Worm (Caenorhabditis elegans) whole organism, midembryonic: ENCODE results near the gene cct-8.

ENCODE experiments used
- T22C8.4 ChIP-seq: fragments of 200-800 bp; sonication (Bioruptor generic); IDR thresholded peaks from 2 replicates; pipeline ENCODE4 v1.3.6; 2022; ENCODE audit warnings: missing genetic modification characterization, missing compliant biosample characterization
- cog-1 ChIP-seq: sonication (generic microtip); optimal IDR thresholded peaks from 2 replicates; lab custom pipeline; 2016; ENCODE audit warnings: missing genetic modification characterization, missing compliant biosample characterization
- flt-1 ChIP-seq: fragments of 200-800 bp; sonication (Bioruptor generic); IDR thresholded peaks from 2 replicates; pipeline ENCODE4 v1.3.6; 2022; ENCODE audit warnings: missing genetic modification characterization, missing compliant biosample characterization
- klf-2 ChIP-seq: fragments of 200-800 bp; sonication (Bioruptor generic); conservative IDR thresholded peaks from 2 replicates; pipeline ENCODE4 v1.3.6; 2022; ENCODE audit warnings: missing genetic modification reagents, missing genetic modification characterization, missing compliant biosample characterization
- med-1 ChIP-seq: sonication (generic microtip); optimal IDR thresholded peaks from 2 replicates; lab custom pipeline; 2017; ENCODE audit warnings: missing genetic modification characterization, mild to moderate bottlenecking, missing compliant biosample characterization, antibody characterized with exemption, missing genetic modification reagents; ENCODE audit not compliant: insufficient read depth
- ref-1 ChIP-seq: fragments of 200-800 bp; sonication (Bioruptor generic); conservative IDR thresholded peaks from 2 replicates; pipeline ENCODE4 v1.3.6; 2022; ENCODE audit warnings: missing genetic modification reagents, missing genetic modification characterization, missing compliant biosample characterization
- tab-1 ChIP-seq: fragments of 200-800 bp; sonication (Bioruptor generic); IDR thresholded peaks from 2 replicates; pipeline ENCODE4 v1.3.6; 2022; ENCODE audit warnings: missing genetic modification characterization, missing compliant biosample characterization
- ztf-23 ChIP-seq: fragments of 200-800 bp; sonication (Bioruptor generic); IDR thresholded peaks from 2 replicates; pipeline ENCODE4 v1.3.6; 2022; ENCODE audit warnings: missing genetic modification reagents, missing genetic modification characterization, missing compliant biosample characterization
- ztf-29 ChIP-seq: fragments of 200-800 bp; sonication (Bioruptor generic); IDR thresholded peaks from 2 replicates; pipeline ENCODE4 v1.3.6; 2022; ENCODE audit warnings: missing genetic modification reagents, missing genetic modification characterization, missing compliant biosample characterization

cct-8 gene

DNA sequence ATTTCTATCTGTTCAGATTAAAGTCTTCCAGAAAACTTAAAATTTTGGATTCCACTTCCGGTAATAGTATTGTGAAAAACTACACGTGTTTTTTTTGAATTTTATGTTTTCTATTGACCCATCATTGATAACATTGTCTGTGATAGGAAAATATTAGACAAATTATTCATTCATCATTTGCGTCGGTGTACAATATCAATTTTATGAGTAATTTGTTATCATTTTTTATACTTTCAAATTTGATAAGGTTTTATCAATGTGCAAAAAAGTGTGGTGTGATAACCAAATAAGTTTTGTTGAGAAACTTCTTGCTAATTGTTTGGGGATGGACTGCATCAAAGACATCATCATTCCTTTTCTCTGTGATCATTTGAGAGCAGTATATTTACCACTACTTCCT is 18.2 kb downstream of the cct-8 start:
- TF ChIP-seq tab-1 (GFP tag; lab: Robert Waterston, UW) (no peak), cog-1 (tag; lab: Kevin White, UChicago) (no peak), ref-1 (no peak), med-1 (GFP tag; lab: Kevin White, UChicago) (no peak), ztf-23 (GFP tag; lab: Robert Waterston, UW) (no peak), klf-2 (no peak), T22C8.4 (GFP tag; lab: Robert Waterston, UW) (no peak), ztf-29 (GFP tag; lab: Robert Waterston, UW) (no peak), flt-1 (GFP tag; lab: Robert Waterston, UW) (no peak)

DNA sequence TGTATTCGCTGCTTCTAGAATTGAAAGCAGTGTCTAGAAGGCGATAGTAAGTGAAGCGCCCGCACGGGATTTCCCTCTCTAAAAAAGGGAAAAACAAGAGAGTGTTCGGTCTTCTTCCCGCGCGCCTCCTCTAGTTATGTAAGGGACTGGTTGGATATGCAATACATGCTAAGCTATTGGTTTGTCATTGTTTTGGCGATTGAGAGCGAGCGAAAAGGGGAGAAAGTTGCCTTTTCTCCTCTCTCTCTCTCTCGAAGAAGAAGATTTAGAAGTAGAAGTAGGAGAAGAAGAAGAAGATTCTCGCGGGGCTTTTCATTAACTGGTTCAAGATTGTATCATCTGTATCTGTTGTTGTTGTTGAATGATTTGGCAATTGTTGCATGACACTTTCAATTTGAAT is 19.7 kb downstream of the cct-8 start:
- TF ChIP-seq klf-2, result no peak
- no peak for TF ChIP-seq T22C8.4 (GFP tag; lab: Robert Waterston, UW)
- TF ChIP-seq flt-1 (GFP tag; lab: Robert Waterston, UW), result no peak
- no peak for TF ChIP-seq cog-1 (tag; lab: Kevin White, UChicago)
- no peak for TF ChIP-seq ztf-29 (GFP tag; lab: Robert Waterston, UW)
- TF ChIP-seq ztf-23 (GFP tag; lab: Robert Waterston, UW), result no peak
- no peak for TF ChIP-seq tab-1 (GFP tag; lab: Robert Waterston, UW)
- TF ChIP-seq med-1 (GFP tag; lab: Kevin White, UChicago), result no peak
- no peak for TF ChIP-seq ref-1

DNA sequence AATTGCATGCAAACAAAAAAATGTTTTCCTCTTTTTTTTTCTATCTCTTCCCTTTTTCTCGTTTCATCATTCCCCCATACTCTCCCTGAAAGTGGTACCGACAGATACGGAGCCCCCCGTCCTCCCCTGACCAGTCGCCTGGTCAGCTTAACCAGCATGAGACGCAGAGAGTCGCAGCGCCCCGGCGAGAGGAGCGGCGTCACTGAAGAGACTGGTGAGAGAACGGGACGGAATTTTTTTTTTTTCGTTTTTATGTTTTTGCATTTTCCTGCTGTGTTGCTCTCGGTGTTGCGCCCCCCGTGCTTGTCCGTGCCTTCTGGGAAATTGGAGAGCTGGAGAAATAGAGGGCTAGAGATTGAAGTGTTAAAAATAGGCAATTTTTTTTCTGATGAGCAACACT is 23.3 kb downstream of the cct-8 start:
- TF ChIP-seq med-1 (GFP tag; lab: Kevin White, UChicago) (no peak), ref-1 (no peak), klf-2 (no peak), cog-1 (tag; lab: Kevin White, UChicago) (no peak), ztf-23 (GFP tag; lab: Robert Waterston, UW) (no peak), tab-1 (GFP tag; lab: Robert Waterston, UW) (no peak), ztf-29 (GFP tag; lab: Robert Waterston, UW) (no peak), flt-1 (GFP tag; lab: Robert Waterston, UW) (no peak), T22C8.4 (GFP tag; lab: Robert Waterston, UW) (no peak)

DNA sequence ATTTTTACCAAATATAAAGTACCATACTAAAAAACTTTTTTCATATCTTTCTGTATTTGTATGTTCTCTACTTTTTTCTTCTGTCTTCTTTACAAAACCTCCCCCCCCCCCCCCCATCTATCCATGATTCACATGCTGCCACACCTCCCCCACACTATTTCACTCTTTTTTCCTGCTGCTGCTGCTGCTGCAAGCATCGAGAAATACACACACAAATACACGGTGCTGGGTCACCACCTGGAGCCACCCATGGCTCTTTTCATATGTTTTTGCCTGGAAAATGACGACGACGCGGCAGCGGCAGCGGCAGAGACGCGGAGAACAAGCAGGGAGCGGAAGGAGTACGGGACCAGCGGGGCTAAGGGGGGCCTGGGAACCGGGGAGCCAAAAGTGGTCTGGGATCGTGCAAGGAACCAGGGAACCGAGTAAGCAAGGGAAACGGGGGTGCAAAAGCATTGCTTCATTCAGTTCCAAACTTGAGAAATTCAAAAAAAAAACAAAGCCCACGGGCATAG is 24.9 kb downstream of the cct-8 start:
- TF ChIP-seq ref-1, result no peak
- no peak for TF ChIP-seq med-1 (GFP tag; lab: Kevin White, UChicago)
- no peak for TF ChIP-seq ztf-23 (GFP tag; lab: Robert Waterston, UW)
- no peak for TF ChIP-seq flt-1 (GFP tag; lab: Robert Waterston, UW)
- TF ChIP-seq klf-2, result no peak
- no peak for TF ChIP-seq T22C8.4 (GFP tag; lab: Robert Waterston, UW)
- TF ChIP-seq cog-1 (tag; lab: Kevin White, UChicago), result no peak
- TF ChIP-seq tab-1 (GFP tag; lab: Robert Waterston, UW), result no peak
- TF ChIP-seq ztf-29 (GFP tag; lab: Robert Waterston, UW), result no peak

DNA sequence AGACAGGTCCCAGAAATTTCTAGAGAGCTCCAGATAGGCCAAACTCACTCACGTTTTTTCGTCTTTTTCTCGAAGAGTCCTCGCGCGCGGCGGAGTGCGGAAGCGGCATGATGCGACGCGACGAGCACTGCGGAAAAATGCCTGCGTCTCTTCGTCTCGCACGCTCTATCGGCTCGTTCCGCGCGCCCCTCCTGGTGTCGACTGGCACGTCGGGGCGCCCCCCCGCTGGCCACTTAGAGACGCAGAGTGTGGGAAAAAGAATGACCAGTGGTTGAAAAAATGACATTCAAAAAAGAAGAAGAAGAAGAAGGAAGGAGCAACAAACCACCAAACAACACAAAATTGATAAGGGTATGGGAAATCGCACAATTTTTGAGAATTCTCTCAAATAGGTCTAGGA is 26.3 kb downstream of the cct-8 start, which contains the start of gene znf-782:
Gene znf-782 (minus strand): TSS at position 96 of the 400 bp plus-strand sequence.
- TF ChIP-seq T22C8.4 (GFP tag; lab: Robert Waterston, UW) (no peak), ztf-23 (GFP tag; lab: Robert Waterston, UW) (0 out of 2 replicates have a peak, but pooled peaks have one; percentile 44)

DNA sequence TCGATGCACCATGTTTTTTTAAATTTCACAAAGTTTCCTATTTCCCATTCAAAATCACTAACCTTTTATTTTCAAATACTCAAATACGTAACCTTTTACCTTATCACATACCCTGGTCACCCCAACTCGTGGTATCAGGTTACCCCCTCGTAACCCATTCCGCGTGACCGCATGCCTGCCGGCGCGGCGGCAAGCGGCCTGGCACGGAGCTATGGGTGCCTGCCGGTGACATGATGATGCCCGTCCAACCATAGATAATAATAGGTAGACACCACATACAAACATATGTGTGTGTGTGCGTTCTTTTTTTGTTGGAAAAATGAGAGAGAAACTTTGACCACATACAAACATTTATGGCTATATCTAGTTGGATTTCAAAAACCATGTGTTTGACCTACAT is 28.2 kb downstream of the cct-8 start:
- TF ChIP-seq klf-2, result no peak
- no peak for TF ChIP-seq ztf-29 (GFP tag; lab: Robert Waterston, UW)
- no peak for TF ChIP-seq med-1 (GFP tag; lab: Kevin White, UChicago)
- TF ChIP-seq T22C8.4 (GFP tag; lab: Robert Waterston, UW), result no peak
- no peak for TF ChIP-seq ref-1
- TF ChIP-seq cog-1 (tag; lab: Kevin White, UChicago), result no peak
- TF ChIP-seq flt-1 (GFP tag; lab: Robert Waterston, UW), result no peak
- no peak for TF ChIP-seq tab-1 (GFP tag; lab: Robert Waterston, UW)
- no peak for TF ChIP-seq ztf-23 (GFP tag; lab: Robert Waterston, UW)

DNA sequence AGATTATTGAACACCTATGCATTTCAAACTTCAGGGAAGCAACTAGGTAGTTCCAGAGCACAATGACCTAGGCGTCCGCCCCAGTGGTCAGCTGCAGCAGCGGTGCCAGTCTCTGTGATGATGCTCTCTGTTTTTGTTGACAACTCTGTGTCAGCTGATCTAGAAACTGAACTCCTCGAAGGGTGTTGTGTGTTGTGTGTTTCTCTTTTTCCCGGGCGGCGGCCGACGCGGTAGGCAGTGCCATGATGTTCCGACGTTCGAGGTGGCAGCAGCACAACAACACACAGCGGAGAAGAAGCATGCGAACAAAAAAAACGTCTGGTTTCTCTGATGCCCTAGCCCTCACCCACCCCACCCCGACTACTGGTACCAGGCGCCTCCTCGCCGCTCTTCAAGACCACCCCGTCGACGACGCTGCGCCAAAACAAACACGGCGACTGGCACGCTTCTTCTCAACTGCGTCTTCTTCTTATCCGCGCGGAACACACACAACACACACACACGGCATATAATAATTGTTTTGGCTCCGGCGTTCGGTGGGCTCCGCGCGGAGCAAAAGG is 29.4 kb downstream of the cct-8 start:
- TF ChIP-seq klf-2 (no peak), cog-1 (tag; lab: Kevin White, UChicago) (no peak), T22C8.4 (GFP tag; lab: Robert Waterston, UW) (no peak), tab-1 (GFP tag; lab: Robert Waterston, UW) (no peak), med-1 (GFP tag; lab: Kevin White, UChicago) (no peak), ref-1 (no peak), ztf-23 (GFP tag; lab: Robert Waterston, UW) (no peak), flt-1 (GFP tag; lab: Robert Waterston, UW) (no peak), ztf-29 (GFP tag; lab: Robert Waterston, UW) (no peak)

DNA sequence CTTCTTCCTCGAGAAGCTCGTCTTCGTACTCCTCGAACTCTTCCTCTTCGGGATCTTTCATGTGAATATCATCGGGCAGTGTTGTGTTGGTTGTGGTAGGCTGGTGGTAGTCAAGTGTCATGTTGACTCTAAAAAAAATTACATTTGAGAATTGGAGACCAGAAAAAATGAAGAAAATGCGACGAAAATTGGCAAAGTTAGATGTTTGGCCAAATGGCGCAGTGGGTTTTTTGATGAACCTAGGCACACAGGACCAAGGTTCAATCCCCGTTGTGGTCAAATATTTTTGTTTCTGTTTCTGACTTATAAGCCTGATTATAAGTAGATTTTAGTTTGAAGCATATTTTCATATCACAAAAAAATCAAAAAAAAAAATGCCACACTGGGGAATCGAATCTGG is 30.7 kb downstream of the cct-8 start:
- no peak for TF ChIP-seq T22C8.4 (GFP tag; lab: Robert Waterston, UW)
- no peak for TF ChIP-seq flt-1 (GFP tag; lab: Robert Waterston, UW)
- no peak for TF ChIP-seq klf-2
- TF ChIP-seq ztf-29 (GFP tag; lab: Robert Waterston, UW), result no peak
- TF ChIP-seq cog-1 (tag; lab: Kevin White, UChicago), result no peak
- no peak for TF ChIP-seq ref-1
- TF ChIP-seq med-1 (GFP tag; lab: Kevin White, UChicago), result no peak
- no peak for TF ChIP-seq tab-1 (GFP tag; lab: Robert Waterston, UW)

DNA sequence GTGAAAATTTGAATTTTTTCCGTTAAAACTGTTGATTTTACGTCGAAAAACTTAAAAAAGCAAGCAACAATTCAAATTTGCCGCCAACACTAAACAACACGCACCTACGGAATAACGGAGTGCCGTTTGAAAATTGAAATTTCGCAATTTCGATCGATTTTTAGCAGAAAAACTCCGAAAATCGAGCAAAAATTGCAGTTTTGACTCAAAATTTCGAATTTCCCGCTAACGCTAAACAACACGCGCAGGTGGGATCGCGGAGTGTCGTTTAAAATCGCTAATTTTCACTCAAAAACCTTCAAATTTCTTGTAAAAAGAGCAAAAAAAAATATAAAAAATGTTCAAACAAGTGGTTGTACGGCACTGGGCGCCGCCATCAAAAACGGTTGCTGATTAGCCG is 35.2 kb downstream of the cct-8 start:
- no peak for TF ChIP-seq ref-1
- TF ChIP-seq flt-1 (GFP tag; lab: Robert Waterston, UW), result no peak
- TF ChIP-seq T22C8.4 (GFP tag; lab: Robert Waterston, UW), result no peak
- no peak for TF ChIP-seq ztf-23 (GFP tag; lab: Robert Waterston, UW)
- TF ChIP-seq med-1 (GFP tag; lab: Kevin White, UChicago), result no peak
- TF ChIP-seq klf-2, result no peak
- TF ChIP-seq ztf-29 (GFP tag; lab: Robert Waterston, UW), result no peak
- no peak for TF ChIP-seq cog-1 (tag; lab: Kevin White, UChicago)
- no peak for TF ChIP-seq tab-1 (GFP tag; lab: Robert Waterston, UW)
